Worm (Caenorhabditis elegans): Measurements from ENCODE around the gene tag-297.

ce11 chrII:14588162-14588561 lies 39.3 kb upstream of the tag-297 start, which contains the start of gene nspb-10:
- TF ChIP-seq mdl-1 (tag; optimal IDR thresholded peaks at IDR 0.05) (no peak), ama-1 (optimal IDR thresholded peaks at IDR 0.05) (no peak), fos-1 (tag; optimal IDR thresholded peaks at IDR 0.05) (no peak), snpc-4 (tag; optimal IDR thresholded peaks at IDR 0.05) (no peak), nhr-12 (tag; optimal IDR thresholded peaks at IDR 0.05) (no peak), nhr-77 (tag; optimal IDR thresholded peaks at IDR 0.05) (no peak)
